Fruit fly (Drosophila melanogaster) Kc167 (cell line): ENCODE measurements around the gene CG10508.
A peak's percentile ranks its signal among the peaks of the same experiment; 100 is the strongest.

ENCODE experiments used
- Myc ChIP-seq: fragments of >200 bp; optimal IDR thresholded peaks from 2 replicates; lab custom pipeline; 2017; ENCODE audit warnings: missing external identifiers
- Sin3A ChIP-seq: fragments of >200 bp; optimal IDR thresholded peaks from 2 replicates; lab custom pipeline; 2018; ENCODE audit warnings: missing external identifiers
- h ChIP-seq: fragments of >200 bp; optimal IDR thresholded peaks from 3 replicates; lab custom pipeline; 2018; ENCODE audit warnings: missing external identifiers
- insv ChIP-seq: fragments of >200 bp; optimal IDR thresholded peaks from 3 replicates; lab custom pipeline; 2018; ENCODE audit warnings: missing external identifiers
- psq ChIP-seq: fragments of >200 bp; optimal IDR thresholded peaks from 2 replicates; lab custom pipeline; 2017; ENCODE audit warnings: missing external identifiers
- ttk ChIP-seq: sonication (Bioruptor generic); optimal IDR thresholded peaks from 2 replicates; lab custom pipeline; 2017; ENCODE audit warnings: missing external identifiers

CG10508 gene

dm6 chr3L:21193170-21193569, 16.8 kb upstream of the CG10508 start, which contains the start of gene CG42337:
TSS of gene CG42337 (minus strand) at chr3L:21193363.
- TF ChIP-seq Sin3A (lab: Kevin White, UChicago) (no peak), insv (no peak), ttk (lab: Kevin White, UChicago) (no peak), psq (lab: Kevin White, UChicago) (no peak), h (no peak), Myc (no peak)

- no peak for TF ChIP-seq Sin3A (lab: Kevin White, UChicago)
- TF ChIP-seq Myc: no peak
- TF ChIP-seq h: no peak
- TF ChIP-seq psq (lab: Kevin White, UChicago): no peak
- TF ChIP-seq insv: no peak
- TF ChIP-seq ttk (lab: Kevin White, UChicago): no peak
These were observed 15.6 kb upstream of the CG10508 start for dm6 chr3L:21194392-21194925.

- TF ChIP-seq psq (lab: Kevin White, UChicago): no peak
- TF ChIP-seq h: no peak
These were observed 13.5 kb upstream of the CG10508 start, which contains the start of the genes Targ3 and park for dm6 chr3L:21196563-21196962. TSS of gene Targ3 (plus strand) at chr3L:21196831. TSS of gene park (minus strand) at chr3L:21196853.

dm6 chr3L:21200587-21200986, 9.4 kb upstream of the CG10508 start:
- no peak for TF ChIP-seq Sin3A (lab: Kevin White, UChicago)
- no peak for TF ChIP-seq psq (lab: Kevin White, UChicago)
- TF ChIP-seq Myc: no peak
- TF ChIP-seq ttk (lab: Kevin White, UChicago): no peak
- no peak for TF ChIP-seq h
- no peak for TF ChIP-seq insv

- no peak for TF ChIP-seq Myc
- TF ChIP-seq insv: no peak
- TF ChIP-seq h: no peak
- TF ChIP-seq ttk (lab: Kevin White, UChicago): no peak
- no peak for TF ChIP-seq psq (lab: Kevin White, UChicago)
- no peak for TF ChIP-seq Sin3A (lab: Kevin White, UChicago)
These were observed 8.6 kb upstream of the CG10508 start for dm6 chr3L:21201246-21201896.

- TF ChIP-seq Sin3A (lab: Kevin White, UChicago): no peak
- TF ChIP-seq insv: peak; percentile 97
These were observed 7.8 kb upstream of the CG10508 start for dm6 chr3L:21202029-21202776.

- no peak for TF ChIP-seq ttk (lab: Kevin White, UChicago)
- no peak for TF ChIP-seq h
- no peak for TF ChIP-seq Sin3A (lab: Kevin White, UChicago)
- TF ChIP-seq psq (lab: Kevin White, UChicago): no peak
- no peak for TF ChIP-seq Myc
- no peak for TF ChIP-seq insv
These were observed 7.2 kb upstream of the CG10508 start, which contains the start of the genes Targ1, CG10512 and Targ2 for dm6 chr3L:21202777-21203282. TSS of gene Targ1 (minus strand) at chr3L:21202882. TSS of gene CG10512 (plus strand) at chr3L:21202920. TSS of gene Targ2 (minus strand) at chr3L:21203232.

dm6 chr3L:21204581-21205495, 5.2 kb upstream of the CG10508 start:
- TF ChIP-seq Sin3A (lab: Kevin White, UChicago): no peak
- TF ChIP-seq h: no peak
- no peak for TF ChIP-seq ttk (lab: Kevin White, UChicago)
- TF ChIP-seq insv: no peak
- no peak for TF ChIP-seq psq (lab: Kevin White, UChicago)
- no peak for TF ChIP-seq Myc

dm6 chr3L:21205496-21205824, 4.6 kb upstream of the CG10508 start:
- TF ChIP-seq Sin3A (lab: Kevin White, UChicago) (no peak), h (no peak), ttk (lab: Kevin White, UChicago) (no peak), psq (lab: Kevin White, UChicago) (no peak), Myc (no peak), insv (no peak)

- TF ChIP-seq ttk (lab: Kevin White, UChicago) (no peak), insv (no peak), Sin3A (lab: Kevin White, UChicago) (no peak), h (no peak), psq (lab: Kevin White, UChicago) (no peak), Myc (no peak)
These were observed 3.5 kb upstream of the CG10508 start for dm6 chr3L:21206486-21206885.

- TF ChIP-seq psq (lab: Kevin White, UChicago): no peak
- no peak for TF ChIP-seq Myc
- TF ChIP-seq Sin3A (lab: Kevin White, UChicago): no peak
- TF ChIP-seq h: no peak
- TF ChIP-seq ttk (lab: Kevin White, UChicago): no peak
- no peak for TF ChIP-seq insv
These were observed 6.8 kb downstream of the CG10508 start, which contains the start of the genes Trmt112 and Ilk for dm6 chr3L:21216697-21217291. TSS of gene Trmt112 (minus strand) at chr3L:21216839. TSS of gene Ilk (plus strand) at chr3L:21216901.
